Worm (Caenorhabditis elegans) whole organism, L4/young adult: ENCODE data around the gene F14H3.4.

Experiments used
- W03F9.2 ChIP-seq: fragments of 150-350 bp; optimal IDR thresholded peaks from 2 replicates; lab custom pipeline; 2014; ENCODE audit warnings: missing biosample characterization, missing genetic modification characterization
- dao-5 ChIP-seq: sonication (generic microtip); optimal IDR thresholded peaks from 2 replicates; lab custom pipeline; 2016; ENCODE audit warnings: missing genotype, missing genetic modification characterization, moderate library complexity, missing compliant biosample characterization
- him-1 ChIP-seq: sonication (generic microtip); optimal IDR thresholded peaks from 2 replicates; lab custom pipeline; 2016; ENCODE audit warnings: missing genotype, missing genetic modification reagents, missing genetic modification characterization, missing compliant biosample characterization

DNA sequence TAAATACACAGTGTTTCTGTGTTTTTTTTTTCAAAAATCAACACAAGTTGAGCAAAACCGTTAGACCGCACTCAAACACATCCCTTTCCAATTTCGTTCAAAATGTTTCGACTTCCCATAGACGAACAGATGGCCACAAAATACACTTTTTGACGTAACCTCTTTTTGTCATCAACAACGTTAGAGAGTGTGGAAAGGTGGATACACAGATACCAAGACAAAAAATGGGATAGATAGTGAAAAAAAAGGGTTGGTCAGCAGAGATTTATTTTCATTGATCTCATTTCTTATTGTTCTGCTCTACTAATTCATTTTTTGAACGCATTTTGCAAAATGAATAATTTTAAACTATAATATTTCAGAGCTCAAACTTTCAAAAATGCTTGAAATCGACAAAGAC, 40.0 kb upstream of the F14H3.4 start:
- TF ChIP-seq W03F9.2 (tag; lab: Kevin White, UChicago) (no peak), dao-5 (tag; lab: Kevin White, UChicago) (no peak), him-1 (tag; lab: Kevin White, UChicago) (no peak)
